Worm (Caenorhabditis elegans) whole organism, L4 larva: Measurements from ENCODE around the gene fbxa-51.
A peak's percentile ranks its signal among the peaks of the same experiment; 100 is the strongest.

Source experiments
- F37D6.2 ChIP-seq: sonication (generic microtip); optimal IDR thresholded peaks from 2 replicates; lab custom pipeline; 2016; ENCODE audit warnings: mild to moderate bottlenecking, missing genetic modification characterization, missing compliant biosample characterization
- R02D3.7 ChIP-seq: fragments of 150-350 bp; sonication (generic microtip); optimal IDR thresholded peaks from 3 replicates; lab custom pipeline; 2014; ENCODE audit warnings: missing biosample characterization, missing genetic modification characterization
- T20F7.1 ChIP-seq: fragments of 200-800 bp; sonication (Bioruptor generic); optimal IDR thresholded peaks from 2 replicates; lab custom pipeline; 2018; ENCODE audit warnings: mild to moderate bottlenecking, missing genetic modification characterization, missing compliant biosample characterization
- Y48G9A.11 ChIP-seq: fragments of 200-800 bp; sonication (Bioruptor generic); IDR thresholded peaks from 2 replicates; pipeline ENCODE4 v1.3.6; 2022; ENCODE audit warnings: missing genetic modification reagents, missing genetic modification characterization, missing compliant biosample characterization
- Y5F2A.4 ChIP-seq: fragments of 200-800 bp; sonication (Bioruptor generic); optimal IDR thresholded peaks from 2 replicates; lab custom pipeline; 2018; ENCODE audit warnings: mild to moderate bottlenecking, missing genetic modification characterization, missing compliant biosample characterization
- ceh-82 ChIP-seq: sonication (generic microtip); optimal IDR thresholded peaks from 2 replicates; lab custom pipeline; 2017; ENCODE audit warnings: missing biosample characterization, missing genetic modification characterization
- daf-16 ChIP-seq, 3 experiments: sonication (generic microtip); optimal IDR thresholded peaks; 2 replicates each; lab custom pipeline; 2016 to 2017; ENCODE audit warnings: missing genetic modification characterization in 3 of 3, missing genetic modification reagents in 3 of 3, mild to moderate bottlenecking in 2 of 3, missing compliant biosample characterization in 2 of 3, missing biosample characterization in 1 of 3, moderate library complexity in 1 of 3
- dmd-6 ChIP-seq: fragments of 200-800 bp; sonication (Bioruptor generic); IDR thresholded peaks from 2 replicates; pipeline ENCODE4 v1.3.6; 2022; ENCODE audit warnings: missing genetic modification reagents, missing genetic modification characterization, missing compliant biosample characterization
- dmd-9 ChIP-seq: fragments of 200-800 bp; sonication (Bioruptor generic); IDR thresholded peaks from 2 replicates; pipeline ENCODE4 v1.3.6; 2022; ENCODE audit warnings: missing genetic modification reagents, missing genetic modification characterization, missing compliant biosample characterization
- dpl-1 ChIP-seq: fragments of 150-350 bp; optimal IDR thresholded peaks from 2 replicates; lab custom pipeline; 2014; ENCODE audit warnings: missing biosample characterization, missing genetic modification reagents, missing genetic modification characterization
- dve-1 ChIP-seq: sonication (generic microtip); optimal IDR thresholded peaks from 2 replicates; lab custom pipeline; 2017; ENCODE audit warnings: antibody characterized with exemption, mild to moderate bottlenecking, missing genetic modification characterization, missing compliant biosample characterization; ENCODE audit not compliant: insufficient read depth
- hlh-11 ChIP-seq: fragments of 200-800 bp; sonication (Bioruptor generic); optimal IDR thresholded peaks from 2 replicates; lab custom pipeline; 2018; ENCODE audit warnings: mild to moderate bottlenecking, missing genetic modification characterization, missing compliant biosample characterization
- hlh-30 ChIP-seq: sonication (generic microtip); optimal IDR thresholded peaks from 2 replicates; lab custom pipeline; 2017; ENCODE audit warnings: antibody characterized with exemption, mild to moderate bottlenecking, missing genetic modification characterization, missing compliant biosample characterization; ENCODE audit not compliant: insufficient read depth
- jun-1 ChIP-seq: fragments of 150-350 bp; optimal IDR thresholded peaks from 2 replicates; lab custom pipeline; 2014; ENCODE audit warnings: missing biosample characterization, missing genetic modification reagents, missing genetic modification characterization
- lin-1 ChIP-seq: fragments of 200-800 bp; sonication (Bioruptor generic); IDR thresholded peaks from 2 replicates; pipeline ENCODE4 v1.3.6; 2022; ENCODE audit warnings: missing genetic modification reagents, missing genetic modification characterization, missing compliant biosample characterization
- lin-38 ChIP-seq: fragments of 200-800 bp; sonication (Bioruptor generic); IDR thresholded peaks from 2 replicates; pipeline ENCODE4 v1.3.6; 2022; ENCODE audit warnings: missing genetic modification reagents, missing genetic modification characterization, missing compliant biosample characterization
- lir-3 ChIP-seq: sonication (generic microtip); optimal IDR thresholded peaks from 2 replicates; lab custom pipeline; 2016; ENCODE audit warnings: mild to moderate bottlenecking, missing genetic modification characterization, missing compliant biosample characterization
- madf-9 ChIP-seq: fragments of 200-800 bp; sonication (Bioruptor generic); conservative IDR thresholded peaks from 2 replicates; pipeline ENCODE4 v1.3.6; 2022; ENCODE audit warnings: missing genetic modification reagents, missing genetic modification characterization, missing compliant biosample characterization
- mdt-29 ChIP-seq: fragments of 200-800 bp; sonication (Bioruptor generic); IDR thresholded peaks from 2 replicates; pipeline ENCODE4 v1.3.6; 2022; ENCODE audit warnings: missing genetic modification reagents, missing genetic modification characterization, missing compliant biosample characterization
- mxl-2 ChIP-seq: fragments of 200-800 bp; sonication (Bioruptor generic); conservative IDR thresholded peaks from 2 replicates; pipeline ENCODE4 v1.3.6; 2022; ENCODE audit warnings: missing genetic modification reagents, missing genetic modification characterization, missing compliant biosample characterization
- nhr-237 ChIP-seq: sonication (generic microtip); optimal IDR thresholded peaks from 2 replicates; lab custom pipeline; 2017; ENCODE audit warnings: missing biosample characterization, missing genetic modification characterization
- nhr-25 ChIP-seq: sonication (generic microtip); optimal IDR thresholded peaks from 2 replicates; lab custom pipeline; 2017; ENCODE audit warnings: missing genetic modification characterization, mild to moderate bottlenecking, missing compliant biosample characterization, antibody characterized with exemption, moderate library complexity, borderline replicate concordance; ENCODE audit not compliant: insufficient read depth
- nhr-28 ChIP-seq: fragments of 150-350 bp; optimal IDR thresholded peaks from 2 replicates; lab custom pipeline; 2014; ENCODE audit warnings: missing biosample characterization, missing genetic modification characterization
- nhr-41 ChIP-seq: fragments of 200-800 bp; sonication (Bioruptor generic); IDR thresholded peaks from 2 replicates; pipeline ENCODE4 v1.3.6; 2022; ENCODE audit warnings: missing genetic modification reagents, missing genetic modification characterization, missing compliant biosample characterization
- nhr-48 ChIP-seq: sonication (generic microtip); optimal IDR thresholded peaks from 2 replicates; lab custom pipeline; 2016; ENCODE audit warnings: mild to moderate bottlenecking, missing genetic modification characterization, missing compliant biosample characterization
- nhr-77 ChIP-seq: fragments of 150-350 bp; optimal IDR thresholded peaks from 2 replicates; lab custom pipeline; 2014; ENCODE audit warnings: missing biosample characterization, missing genetic modification characterization
- php-3 ChIP-seq: fragments of 200-800 bp; sonication (Bioruptor generic); IDR thresholded peaks from 2 replicates; pipeline ENCODE4 v1.3.6; 2022; ENCODE audit warnings: missing genetic modification reagents, missing genetic modification characterization, missing compliant biosample characterization
- pqm-1 ChIP-seq: sonication (generic microtip); optimal IDR thresholded peaks from 2 replicates; lab custom pipeline; 2017; ENCODE audit warnings: missing biosample characterization, missing genetic modification characterization
- rbr-2 ChIP-seq: sonication (generic microtip); optimal IDR thresholded peaks from 2 replicates; lab custom pipeline; 2016; ENCODE audit warnings: missing genotype, missing genetic modification characterization, missing compliant biosample characterization
- set-16 ChIP-seq: fragments of 200-800 bp; sonication (Bioruptor generic); IDR thresholded peaks from 2 replicates; pipeline ENCODE4 v1.3.6; 2022; ENCODE audit warnings: missing genetic modification reagents, missing genetic modification characterization, missing compliant biosample characterization
- snpc-1.2 ChIP-seq: fragments of 200-800 bp; sonication (Bioruptor generic); IDR thresholded peaks from 2 replicates; pipeline ENCODE4 v1.3.6; 2022; ENCODE audit warnings: missing genetic modification reagents, missing genetic modification characterization, missing compliant biosample characterization
- tra-1 ChIP-seq: fragments of 200-800 bp; sonication (Bioruptor generic); IDR thresholded peaks from 2 replicates; pipeline ENCODE4 v1.3.6; 2022; ENCODE audit warnings: missing genetic modification reagents, missing genetic modification characterization, missing compliant biosample characterization
- zip-11 ChIP-seq: fragments of 200-800 bp; sonication (Bioruptor generic); IDR thresholded peaks from 2 replicates; pipeline ENCODE4 v1.3.6; 2022; ENCODE audit warnings: missing genetic modification characterization, missing compliant biosample characterization
- zip-2 ChIP-seq: fragments of 150-350 bp; optimal IDR thresholded peaks from 2 replicates; lab custom pipeline; 2014; ENCODE audit warnings: missing biosample characterization, missing genetic modification characterization
- ztf-11 ChIP-seq: fragments of 150-350 bp; optimal IDR thresholded peaks from 2 replicates; lab custom pipeline; 2014; ENCODE audit warnings: missing biosample characterization, missing genetic modification characterization

fbxa-51 gene

DNA sequence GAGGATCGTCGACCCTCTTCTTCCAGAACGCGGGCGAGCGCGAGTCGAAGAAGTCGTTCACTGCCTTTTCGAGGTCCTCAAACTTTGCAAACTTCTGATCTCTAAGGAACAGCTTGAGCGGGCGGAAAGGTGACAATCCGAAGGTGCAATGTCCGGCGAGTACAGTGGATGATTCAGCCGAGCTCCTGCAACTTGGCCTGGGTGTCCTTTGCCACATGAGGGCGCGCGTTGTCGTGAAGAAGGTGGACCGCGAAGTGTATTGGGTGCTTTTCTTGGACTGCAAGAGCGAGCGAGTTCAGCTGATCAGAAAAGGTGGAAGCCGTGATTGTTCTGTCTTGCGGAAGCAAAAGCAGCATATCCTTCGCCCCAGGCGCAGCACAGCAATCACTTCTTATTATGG lies 20.1 kb upstream of the fbxa-51 start:
- TF ChIP-seq lir-3 (no peak), set-16 (GFP tag; lab: Robert Waterston, UW) (peak; percentile 70)

DNA sequence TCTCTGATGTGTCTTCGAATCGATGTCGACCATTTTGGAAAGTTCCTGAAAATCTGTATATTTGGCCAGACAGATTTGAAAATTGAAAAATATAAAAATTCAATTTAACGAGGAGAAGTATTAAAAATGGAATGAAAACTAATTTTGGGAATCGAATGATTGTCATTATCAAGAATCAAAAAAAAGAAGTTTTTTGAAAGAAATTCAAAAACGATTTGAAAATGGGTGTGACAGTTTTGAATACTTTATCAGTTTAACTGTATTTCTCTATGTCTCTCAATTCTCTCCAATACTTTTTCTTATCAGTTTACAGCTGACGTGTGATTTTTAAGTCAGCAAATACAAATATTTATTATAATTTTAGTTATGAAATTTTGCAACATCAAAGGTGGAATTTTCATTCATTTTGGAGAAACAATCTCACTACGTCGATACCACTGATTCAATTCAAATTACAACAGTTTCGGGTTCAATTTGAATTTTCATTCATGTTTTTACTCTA lies 18.6 kb upstream of the fbxa-51 start, which contains the start of gene fbxa-59:
Gene fbxa-59 (minus strand): TSS at position 51 of the 502 bp plus-strand sequence.
- TF ChIP-seq daf-16 (GFP tag; optimal IDR thresholded peaks at IDR 0.05; lab: Kevin White, UChicago) (no peak), daf-16 (tag; optimal IDR thresholded peaks at IDR 0.05; lab: Kevin White, UChicago) (peak; percentile 71), php-3 (GFP tag; lab: Robert Waterston, UW) (peak; percentile 26; the same call in 1 of the 2 replicates), madf-9 (GFP tag; lab: Robert Waterston, UW) (no peak), pqm-1 (tag; lab: Kevin White, UChicago) (peak; percentile 60), nhr-28 (peak; percentile 39), dmd-6 (GFP tag; lab: Robert Waterston, UW) (peak; percentile 75), lin-38 (0 out of 2 replicates have a peak, but pooled peaks have one; percentile 10), nhr-48 (no peak), ztf-11 (no peak), nhr-77 (tag; lab: Kevin White, UChicago) (peak; percentile 27), nhr-25 (tag; lab: Kevin White, UChicago) (no peak), hlh-11 (tag; lab: Kevin White, UChicago) (peak; percentile 66), hlh-30 (tag; lab: Kevin White, UChicago) (peak; percentile 16), dve-1 (peak; percentile 71), mdt-29 (GFP tag; lab: Robert Waterston, UW) (no peak), zip-2 (tag; lab: Kevin White, UChicago) (peak; percentile 10), nhr-41 (GFP tag; lab: Robert Waterston, UW) (no peak)
- TF ChIP-seq, all 104 proteins: peak for 11

DNA sequence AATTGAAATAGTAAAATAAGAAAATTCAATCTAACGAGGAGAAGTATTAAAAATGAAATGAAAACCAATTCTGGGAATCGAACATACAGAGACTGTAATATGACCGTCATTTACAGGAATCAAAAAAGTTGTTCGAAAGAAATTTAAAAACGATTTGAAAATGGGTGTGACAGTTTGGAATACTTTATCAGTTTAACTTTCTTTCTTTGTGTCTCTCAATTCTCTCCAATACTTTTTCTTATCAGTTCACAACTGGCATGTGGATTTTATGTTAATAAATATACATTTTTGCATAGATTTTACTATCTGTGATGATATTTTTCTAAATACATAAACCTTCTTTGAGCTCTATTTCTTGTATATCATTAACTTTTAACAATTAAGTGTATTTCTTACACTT lies 17.7 kb upstream of the fbxa-51 start:
- TF ChIP-seq dmd-6 (GFP tag; lab: Robert Waterston, UW) (peak; percentile 78), php-3 (GFP tag; lab: Robert Waterston, UW) (peak; percentile 78)

DNA sequence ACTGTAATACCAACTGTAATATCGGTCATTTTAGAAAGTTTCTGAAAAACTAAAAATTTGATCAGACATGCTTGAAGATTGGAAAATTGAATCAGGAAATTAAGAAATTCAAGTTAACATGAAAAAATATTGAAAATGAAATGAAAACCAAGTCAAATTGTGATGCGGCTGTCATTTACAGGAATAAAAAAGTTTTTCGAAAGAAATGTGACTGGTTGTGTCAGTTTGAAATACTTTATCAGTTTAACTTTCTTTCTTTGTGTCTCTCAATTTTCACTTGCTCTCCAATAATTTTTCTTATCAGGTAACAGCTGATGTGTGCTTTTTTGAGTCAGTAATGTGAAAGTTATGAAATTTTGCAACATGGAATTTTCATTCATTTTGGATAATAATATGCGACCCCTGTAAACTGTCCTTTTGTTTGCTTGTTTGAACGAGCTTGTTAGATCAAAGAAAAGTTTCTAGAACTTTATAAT lies 15.8 kb upstream of the fbxa-51 start, which contains the start of gene fbxa-60:
Gene fbxa-60 (minus strand): TSS at position 51 of the 476 bp plus-strand sequence.
- TF ChIP-seq dmd-6 (GFP tag; lab: Robert Waterston, UW) (peak; percentile 95), tra-1 (peak; percentile 66; the same call in 1 of the 2 replicates), hlh-30 (tag; lab: Kevin White, UChicago) (peak; percentile 16), dpl-1 (no peak), hlh-11 (tag; lab: Kevin White, UChicago) (peak; percentile 82), pqm-1 (tag; lab: Kevin White, UChicago) (peak; percentile 76), nhr-237 (tag; lab: Kevin White, UChicago) (no peak), nhr-28 (peak; percentile 61), daf-16 (GFP tag; optimal IDR thresholded peaks at IDR 0.05; lab: Kevin White, UChicago) (no peak), daf-16 (tag; optimal IDR thresholded peaks at IDR 0.05; lab: Kevin White, UChicago) (peak; percentile 53), nhr-77 (tag; lab: Kevin White, UChicago) (peak; percentile 12), T20F7.1 (GFP tag; lab: Kevin White, UChicago) (peak; percentile 54), php-3 (GFP tag; lab: Robert Waterston, UW) (peak; percentile 80), lin-1 (GFP tag; lab: Robert Waterston, UW) (peak; percentile 36; the same call in 1 of the 2 replicates), zip-2 (tag; lab: Kevin White, UChicago) (peak; percentile 75), dve-1 (peak; percentile 63), ceh-82 (tag; lab: Kevin White, UChicago) (no peak), jun-1 (tag; lab: Kevin White, UChicago) (no peak)

DNA sequence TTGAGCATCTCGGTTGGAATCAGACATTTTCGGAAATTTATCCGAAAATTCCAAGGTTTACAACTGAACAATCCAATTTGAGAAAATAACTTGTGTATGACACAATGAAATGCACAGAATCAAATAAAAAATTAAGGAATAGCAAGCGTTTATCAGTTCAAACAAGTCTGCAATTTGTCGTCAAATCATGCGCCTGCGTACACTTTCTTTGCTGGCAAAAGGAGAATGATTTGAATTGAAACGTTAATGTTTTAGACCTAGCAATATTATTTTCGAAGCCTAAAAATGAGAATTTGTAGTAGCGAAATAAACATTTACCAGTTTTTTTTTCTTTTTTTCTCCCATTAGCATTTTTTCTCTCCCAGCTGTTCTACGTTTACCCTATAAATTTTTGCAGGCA lies 11.6 kb upstream of the fbxa-51 start, which contains the start of the genes fbxa-67 and fbxa-11:
Gene fbxa-67 (minus strand): TSS at position 199 of the 400 bp plus-strand sequence.
Gene fbxa-11 (plus strand): TSS at position 398 of the 400 bp plus-strand sequence.
- TF ChIP-seq madf-9 (GFP tag; lab: Robert Waterston, UW) (no peak), mxl-2 (GFP tag; lab: Robert Waterston, UW) (no peak), snpc-1.2 (no peak), php-3 (GFP tag; lab: Robert Waterston, UW) (no peak), Y5F2A.4 (GFP tag; lab: Kevin White, UChicago) (no peak), dve-1 (peak; percentile 21), ceh-82 (tag; lab: Kevin White, UChicago) (no peak), zip-11 (GFP tag; lab: Robert Waterston, UW) (no peak), T20F7.1 (GFP tag; lab: Kevin White, UChicago) (peak; percentile 25), dpl-1 (peak; percentile 51), rbr-2 (no peak), R02D3.7 (tag; lab: Kevin White, UChicago) (no peak), Y48G9A.11 (GFP tag; lab: Robert Waterston, UW) (no peak), F37D6.2 (tag; lab: Kevin White, UChicago) (no peak), nhr-41 (GFP tag; lab: Robert Waterston, UW) (no peak), dmd-9 (no peak)
- TF ChIP-seq, all 104 proteins: peak for 3
